5 fruit fly cellular contexts compared by ENCODE assay signal in genomic region chr2L:20086295-20087096, dm6.
A peak's percentile ranks its signal among the peaks of the same experiment; 100 is the strongest.
TF ChIP-seq lines count a peak whose summit lies in the region.

No protein-coding gene starts in this region.

- TF ChIP-seq CTCF in whole organism, embryonic (GFP tag; optimal IDR thresholded peaks at IDR 0.05; lab: Kevin White, UChicago): peak; percentile 40

TF ChIP-seq in whole organism, adult, 20 proteins besides CTCF, POLR2A, EP300 and RAD21 (continues in another document):
- TF ChIP-seq Mnt (GFP tag; optimal IDR thresholded peaks at IDR 0.05; lab: Kevin White, UChicago): peak; percentile 89
- peak; percentile 61 for TF ChIP-seq pad (GFP tag; optimal IDR thresholded peaks at IDR 0.05; lab: Kevin White, UChicago)
- TF ChIP-seq bab1 (GFP tag; optimal IDR thresholded peaks at IDR 0.05; lab: Kevin White, UChicago): peak; percentile 31
- TF ChIP-seq toe (GFP tag; optimal IDR thresholded peaks at IDR 0.05; lab: Kevin White, UChicago): peak; percentile 29
- peak; percentile 95 for TF ChIP-seq cic (GFP tag; optimal IDR thresholded peaks at IDR 0.05; lab: Kevin White, UChicago)
- TF ChIP-seq CG1620 (GFP tag; optimal IDR thresholded peaks at IDR 0.05; lab: Kevin White, UChicago): peak; percentile 30
- TF ChIP-seq ovo (GFP tag; optimal IDR thresholded peaks at IDR 0.05; lab: Kevin White, UChicago): peak; percentile 76
- peak; percentile 94 for TF ChIP-seq CG33017 (tag; optimal IDR thresholded peaks at IDR 0.05; lab: Kevin White, UChicago)
- TF ChIP-seq CG14711 (tag; optimal IDR thresholded peaks at IDR 0.05; lab: Kevin White, UChicago): peak; percentile 90
- peak; percentile 76 for TF ChIP-seq Hr96 (GFP tag; optimal IDR thresholded peaks at IDR 0.05; lab: Kevin White, UChicago)
- no peak for TF ChIP-seq kay (GFP tag; lab: Kevin White, UChicago; ENCODE audit: borderline replicate concordance)
- peak; percentile 92 for TF ChIP-seq CG12768 (GFP tag; optimal IDR thresholded peaks at IDR 0.05; lab: Kevin White, UChicago)
- peak; percentile 62 for TF ChIP-seq Crg-1 (GFP tag; optimal IDR thresholded peaks at IDR 0.05; lab: Kevin White, UChicago)
- peak; percentile 90 for TF ChIP-seq CG11617 (GFP tag; optimal IDR thresholded peaks at IDR 0.05; lab: Kevin White, UChicago)
- TF ChIP-seq tj (GFP tag; optimal IDR thresholded peaks at IDR 0.05; lab: Kevin White, UChicago): peak; percentile 77
- peak; percentile 86 for TF ChIP-seq CG5204 (GFP tag; optimal IDR thresholded peaks at IDR 0.05; lab: Kevin White, UChicago)
- TF ChIP-seq cnc (optimal IDR thresholded peaks at IDR 0.05; lab: Kevin White, UChicago): no peak
- peak; percentile 93 for TF ChIP-seq CG7101 (tag; optimal IDR thresholded peaks at IDR 0.05; lab: Kevin White, UChicago)

TF ChIP-seq in whole organism, embryonic, 481 proteins besides CTCF, POLR2A, EP300 and RAD21 (continues in another document):
- TF ChIP-seq cas (GFP tag; IDR thresholded peaks at IDR 0.05; lab: Robert Waterston, UW): peak; percentile 67
- peak; percentile 43 for TF ChIP-seq fd102C (GFP tag; optimal IDR thresholded peaks at IDR 0.05; lab: Kevin White, UChicago)
- peak; percentile 74 for TF ChIP-seq C15 (GFP tag; IDR thresholded peaks at IDR 0.05; lab: Robert Waterston, UW)
- no peak; the same call in 2 of the 3 replicates for TF ChIP-seq knrl (GFP tag; IDR thresholded peaks at IDR 0.05; lab: Robert Waterston, UW; ENCODE audit: partially characterized antibody)
- peak; percentile 2 for TF ChIP-seq pfk (GFP tag; optimal IDR thresholded peaks at IDR 0.05; lab: Kevin White, UChicago)
- peak; percentile 78 for TF ChIP-seq Mes4 (GFP tag; optimal IDR thresholded peaks at IDR 0.05; lab: Kevin White, UChicago)
- TF ChIP-seq nau (GFP tag; optimal IDR thresholded peaks at IDR 0.05; lab: Kevin White, UChicago): peak; percentile 90
- peak; percentile 60 for TF ChIP-seq D19A (tag; optimal IDR thresholded peaks at IDR 0.05; lab: Kevin White, UChicago)
- TF ChIP-seq Dek (tag; optimal IDR thresholded peaks at IDR 0.05; lab: Kevin White, UChicago): peak; percentile 77
- peak; percentile 83 for TF ChIP-seq CG15269 (tag; optimal IDR thresholded peaks at IDR 0.05; lab: Kevin White, UChicago)
- TF ChIP-seq Dp (GFP tag; optimal IDR thresholded peaks at IDR 0.05; lab: Kevin White, UChicago): no peak
- TF ChIP-seq crc (GFP tag; optimal IDR thresholded peaks at IDR 0.05; lab: Kevin White, UChicago): peak; percentile 58
- peak; percentile 58 for TF ChIP-seq sima (GFP tag; optimal IDR thresholded peaks at IDR 0.05; lab: Kevin White, UChicago)
- TF ChIP-seq CG7372 (GFP tag; IDR thresholded peaks at IDR 0.05; lab: Robert Waterston, UW): peak; percentile 83
- peak; percentile 80 for TF ChIP-seq fd96Cb (tag; optimal IDR thresholded peaks at IDR 0.05; lab: Kevin White, UChicago)
- peak; percentile 66; the same call in 1 of the 2 replicates for TF ChIP-seq Gsc (GFP tag; IDR thresholded peaks at IDR 0.05; lab: Robert Waterston, UW)
- peak; percentile 82 for TF ChIP-seq odd (GFP tag; optimal IDR thresholded peaks at IDR 0.05; lab: Kevin White, UChicago)
- TF ChIP-seq CG4820 (GFP tag; optimal IDR thresholded peaks at IDR 0.05; lab: Kevin White, UChicago): peak; percentile 78

TF ChIP-seq in whole organism, prepupa, 60 proteins besides CTCF, POLR2A, EP300 and RAD21 (continues in another document):
- peak; percentile 91 for TF ChIP-seq CG8632 (GFP tag; optimal IDR thresholded peaks at IDR 0.05; lab: Kevin White, UChicago)
- peak; percentile 73 for TF ChIP-seq CG3032 (tag; optimal IDR thresholded peaks at IDR 0.05; lab: Kevin White, UChicago)
- peak; percentile 96 for TF ChIP-seq vri (GFP tag; optimal IDR thresholded peaks at IDR 0.05; lab: Kevin White, UChicago)
- TF ChIP-seq spab (GFP tag; optimal IDR thresholded peaks at IDR 0.05; lab: Kevin White, UChicago): peak; percentile 81
- peak; percentile 98 for TF ChIP-seq fkh (GFP tag; optimal IDR thresholded peaks at IDR 0.05; lab: Kevin White, UChicago)
- TF ChIP-seq CG10669 (GFP tag; optimal IDR thresholded peaks at IDR 0.05; lab: Kevin White, UChicago): peak; percentile 86
- TF ChIP-seq Hr39 (GFP tag; optimal IDR thresholded peaks at IDR 0.05; lab: Kevin White, UChicago): peak; percentile 91
- peak; percentile 85 for TF ChIP-seq dac (GFP tag; optimal IDR thresholded peaks at IDR 0.05; lab: Kevin White, UChicago)
- TF ChIP-seq CG6854 (GFP tag; optimal IDR thresholded peaks at IDR 0.05; lab: Kevin White, UChicago): peak; percentile 66
- peak; percentile 92 for TF ChIP-seq CG3919 (GFP tag; optimal IDR thresholded peaks at IDR 0.05; lab: Kevin White, UChicago)
- TF ChIP-seq Eip78C (GFP tag; lab: Kevin White, UChicago): peak; percentile 98
- TF ChIP-seq CG6808 (GFP tag; optimal IDR thresholded peaks at IDR 0.05; lab: Kevin White, UChicago): peak; percentile 74
- peak; percentile 93 for TF ChIP-seq Lpt (GFP tag; optimal IDR thresholded peaks at IDR 0.05; lab: Kevin White, UChicago)
- TF ChIP-seq lz (GFP tag; optimal IDR thresholded peaks at IDR 0.05; lab: Kevin White, UChicago): peak; percentile 90
- TF ChIP-seq esn (GFP tag; optimal IDR thresholded peaks at IDR 0.05; lab: Kevin White, UChicago): peak; percentile 95
- no peak for TF ChIP-seq Hr38 (GFP tag; optimal IDR thresholded peaks at IDR 0.05; lab: Kevin White, UChicago)
- TF ChIP-seq ss (GFP tag; optimal IDR thresholded peaks at IDR 0.05; lab: Kevin White, UChicago): peak; percentile 15 to 71
- TF ChIP-seq CG34406 (GFP tag; optimal IDR thresholded peaks at IDR 0.05; lab: Kevin White, UChicago): peak; percentile 93
- peak; percentile 95 for TF ChIP-seq Sox14 (GFP tag; optimal IDR thresholded peaks at IDR 0.05; lab: Kevin White, UChicago)
- TF ChIP-seq CG1621 (tag; optimal IDR thresholded peaks at IDR 0.05; lab: Kevin White, UChicago): peak; percentile 76

TF ChIP-seq in whole organism, pupa, 21 proteins besides CTCF, POLR2A, EP300 and RAD21:
- peak; percentile 93 for TF ChIP-seq CG14655 (GFP tag; optimal IDR thresholded peaks at IDR 0.05; lab: Kevin White, UChicago)
- TF ChIP-seq Snoo (tag; optimal IDR thresholded peaks at IDR 0.05; lab: Kevin White, UChicago): peak; percentile 85
- peak; percentile 96 for TF ChIP-seq CG32121 (GFP tag; IDR thresholded peaks at IDR 0.05; lab: Robert Waterston, UW)
- TF ChIP-seq D1 (tag; optimal IDR thresholded peaks at IDR 0.05; lab: Kevin White, UChicago): peak; percentile 78
- peak; percentile 56 for TF ChIP-seq gl (tag; optimal IDR thresholded peaks at IDR 0.05; lab: Kevin White, UChicago)
- TF ChIP-seq CG13204 (GFP tag; optimal IDR thresholded peaks at IDR 0.05; lab: Kevin White, UChicago): no peak
- peak; percentile 88 for TF ChIP-seq CG8159 (tag; optimal IDR thresholded peaks at IDR 0.05; lab: Kevin White, UChicago)
- TF ChIP-seq Pif1A (GFP tag; optimal IDR thresholded peaks at IDR 0.05; lab: Kevin White, UChicago): peak; percentile 95
- peak; percentile 90; the same call in 1 of the 2 replicates for TF ChIP-seq CG12605 (GFP tag; IDR thresholded peaks at IDR 0.05; lab: Robert Waterston, UW)
- TF ChIP-seq EcR (GFP tag; optimal IDR thresholded peaks at IDR 0.05; lab: Kevin White, UChicago): peak; percentile 62
- TF ChIP-seq CG15710 (tag; optimal IDR thresholded peaks at IDR 0.05; lab: Kevin White, UChicago): peak; percentile 74
- TF ChIP-seq Pif1B (GFP tag; optimal IDR thresholded peaks at IDR 0.05; lab: Kevin White, UChicago): peak; percentile 92
- TF ChIP-seq CG10348 (GFP tag; IDR thresholded peaks at IDR 0.05; lab: Robert Waterston, UW): peak; percentile 93
- peak; percentile 74 for TF ChIP-seq CG34367 (tag; optimal IDR thresholded peaks at IDR 0.05; lab: Kevin White, UChicago)
- TF ChIP-seq rn (GFP tag; IDR thresholded peaks at IDR 0.05; lab: Robert Waterston, UW): peak; percentile 93
- TF ChIP-seq Ets98B (GFP tag; IDR thresholded peaks at IDR 0.05; lab: Robert Waterston, UW): peak; percentile 98
- TF ChIP-seq fd96Ca (GFP tag; IDR thresholded peaks at IDR 0.05; lab: Robert Waterston, UW): peak; percentile 94
- peak; percentile 84 for TF ChIP-seq CG9948 (tag; optimal IDR thresholded peaks at IDR 0.05; lab: Kevin White, UChicago)
- peak; percentile 90 for TF ChIP-seq CG17806 (tag; optimal IDR thresholded peaks at IDR 0.05; lab: Kevin White, UChicago)
- TF ChIP-seq CG8301 (tag; optimal IDR thresholded peaks at IDR 0.05; lab: Kevin White, UChicago): peak; percentile 91
- peak; percentile 98 for TF ChIP-seq CG4496 (GFP tag; IDR thresholded peaks at IDR 0.05; lab: Robert Waterston, UW)

TF ChIP-seq in whole organism, wandering third instar larva, 38 proteins besides CTCF, POLR2A, EP300 and RAD21 (continues in another document):
- TF ChIP-seq woc (GFP tag; optimal IDR thresholded peaks at IDR 0.05; lab: Kevin White, UChicago): peak; percentile 63
- TF ChIP-seq usp (GFP tag; optimal IDR thresholded peaks at IDR 0.05; lab: Kevin White, UChicago): no peak
- no peak for TF ChIP-seq lola (GFP tag; optimal IDR thresholded peaks at IDR 0.05; lab: Kevin White, UChicago)
- TF ChIP-seq brk (GFP tag; optimal IDR thresholded peaks at IDR 0.05; lab: Kevin White, UChicago): peak; percentile 94
- TF ChIP-seq Hr78 (GFP tag; optimal IDR thresholded peaks at IDR 0.05; lab: Kevin White, UChicago): no peak
- TF ChIP-seq Abd-B (GFP tag; optimal IDR thresholded peaks at IDR 0.05; lab: Kevin White, UChicago): no peak
- peak; percentile 93 for TF ChIP-seq OdsH (GFP tag; optimal IDR thresholded peaks at IDR 0.05; lab: Kevin White, UChicago)
- peak; percentile 80 for TF ChIP-seq Jra (GFP tag; optimal IDR thresholded peaks at IDR 0.05; lab: Kevin White, UChicago)
- no peak for TF ChIP-seq Myc (optimal IDR thresholded peaks at IDR 0.05; lab: Kevin White, UChicago)
- TF ChIP-seq dsf (GFP tag; optimal IDR thresholded peaks at IDR 0.05; lab: Kevin White, UChicago; ENCODE audit: borderline replicate concordance): peak; percentile 51
- no peak for TF ChIP-seq tai (GFP tag; optimal IDR thresholded peaks at IDR 0.05; lab: Kevin White, UChicago)
- peak; percentile 80 for TF ChIP-seq HLH106 (tag; optimal IDR thresholded peaks at IDR 0.05; lab: Kevin White, UChicago)
- no peak for TF ChIP-seq pan (optimal IDR thresholded peaks at IDR 0.05; lab: Kevin White, UChicago)
- TF ChIP-seq Rel (GFP tag; optimal IDR thresholded peaks at IDR 0.05; lab: Kevin White, UChicago): peak; percentile 50
- TF ChIP-seq Rel (tag; optimal IDR thresholded peaks at IDR 0.05; lab: Kevin White, UChicago): peak; percentile 48
- TF ChIP-seq ey (GFP tag; optimal IDR thresholded peaks at IDR 0.05; lab: Kevin White, UChicago): peak; percentile 96
- peak; percentile 94 for TF ChIP-seq br (GFP tag; optimal IDR thresholded peaks at IDR 0.05; lab: Kevin White, UChicago)
- TF ChIP-seq Hr83 (GFP tag; optimal IDR thresholded peaks at IDR 0.05; lab: Kevin White, UChicago; ENCODE audit: poor library complexity, severe bottlenecking): peak; percentile 48
- peak; percentile 94 for TF ChIP-seq h (GFP tag; optimal IDR thresholded peaks at IDR 0.05; lab: Kevin White, UChicago)
- TF ChIP-seq CG32264 (GFP tag; optimal IDR thresholded peaks at IDR 0.05; lab: Kevin White, UChicago): peak; percentile 78
- peak; percentile 96 for TF ChIP-seq fru (GFP tag; optimal IDR thresholded peaks at IDR 0.05; lab: Kevin White, UChicago)
- TF ChIP-seq sv (GFP tag; optimal IDR thresholded peaks at IDR 0.05; lab: Kevin White, UChicago): peak; percentile 87
- peak; percentile 92 for TF ChIP-seq Sp1 (GFP tag; optimal IDR thresholded peaks at IDR 0.05; lab: Kevin White, UChicago)
